ENCODE assay signal across 2 worm cellular contexts in the genomic region with DNA sequence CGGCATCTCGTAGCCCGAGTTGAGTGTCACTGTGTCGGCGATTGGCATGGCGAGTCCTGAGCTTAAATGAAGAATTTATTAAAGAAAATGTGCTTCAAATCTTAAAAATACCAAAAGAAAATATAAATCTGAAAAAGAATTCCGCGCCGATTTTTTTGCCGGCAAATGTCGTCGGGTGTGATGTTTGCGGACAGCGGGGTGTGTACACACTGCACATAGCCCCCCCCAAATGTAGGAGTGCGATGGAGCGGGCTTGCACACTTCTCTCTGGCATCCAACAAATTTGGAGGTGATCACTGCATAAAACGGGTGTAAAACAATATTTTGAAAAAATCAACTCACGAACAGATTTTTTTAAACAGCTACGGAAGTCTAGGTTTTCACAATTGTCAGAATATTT.
TF ChIP-seq lines count a peak whose summit lies in the region.

Gene Y39G8B.2, minus strand, starts transcription at position 61 of the 400 bp plus-strand sequence.

TF ChIP-seq in whole organism, L1 larva, 84 proteins besides CTCF, POLR2A, EP300 and RAD21 (continued from another document):
- no peak for TF ChIP-seq vab-15 (tag; optimal IDR thresholded peaks at IDR 0.05; lab: Kevin White, UChicago)
- peak; percentile 86 for TF ChIP-seq nhr-47 (tag; optimal IDR thresholded peaks at IDR 0.05; lab: Kevin White, UChicago)
- peak; percentile 79 for TF ChIP-seq jun-1 (tag; optimal IDR thresholded peaks at IDR 0.05; lab: Kevin White, UChicago)
- peak; percentile 60 for TF ChIP-seq irx-1 (tag; optimal IDR thresholded peaks at IDR 0.05; lab: Kevin White, UChicago)
- TF ChIP-seq nhr-77 (tag; optimal IDR thresholded peaks at IDR 0.05; lab: Kevin White, UChicago) = peak; percentile 93
- peak; percentile 88 for TF ChIP-seq lin-14 (GFP tag; optimal IDR thresholded peaks at IDR 0.05; lab: Kevin White, UChicago)
- TF ChIP-seq tbx-2 (tag; optimal IDR thresholded peaks at IDR 0.05; lab: Kevin White, UChicago) = peak; percentile 77
- TF ChIP-seq fos-1 (tag; optimal IDR thresholded peaks at IDR 0.05; lab: Kevin White, UChicago) = peak; percentile 70
- no peak for TF ChIP-seq Y116A8C.19 (tag; optimal IDR thresholded peaks at IDR 0.05; lab: Kevin White, UChicago; ENCODE audit: borderline replicate concordance)
- TF ChIP-seq ets-5 (GFP tag; IDR thresholded peaks at IDR 0.05; lab: Robert Waterston, UW) = no peak
- peak; percentile 37 for TF ChIP-seq elt-2 (tag; optimal IDR thresholded peaks at IDR 0.05; lab: Kevin White, UChicago)
- TF ChIP-seq fkh-10 (GFP tag; optimal IDR thresholded peaks at IDR 0.05; lab: Kevin White, UChicago) = peak; percentile 65
- TF ChIP-seq aly-2 (tag; optimal IDR thresholded peaks at IDR 0.05; lab: Kevin White, UChicago) = peak; percentile 25
- TF ChIP-seq mep-1 (tag; optimal IDR thresholded peaks at IDR 0.05; lab: Kevin White, UChicago) = peak; percentile 92
- peak; percentile 69 for TF ChIP-seq xbp-1 (tag; optimal IDR thresholded peaks at IDR 0.05; lab: Kevin White, UChicago)
- TF ChIP-seq pax-3 (tag; optimal IDR thresholded peaks at IDR 0.05; lab: Kevin White, UChicago) = peak; percentile 57
- TF ChIP-seq nhr-71 (tag; optimal IDR thresholded peaks at IDR 0.05; lab: Kevin White, UChicago) = peak; percentile 88
- no peak for TF ChIP-seq nhr-11 (tag; optimal IDR thresholded peaks at IDR 0.05; lab: Kevin White, UChicago)
- TF ChIP-seq lsy-2 (tag; optimal IDR thresholded peaks at IDR 0.05; lab: Kevin White, UChicago) = peak; percentile 90 to 92
- TF ChIP-seq skn-1 (tag; optimal IDR thresholded peaks at IDR 0.05; lab: Kevin White, UChicago) = peak; percentile 86
- peak; percentile 83 for TF ChIP-seq nhr-19 (GFP tag; conservative IDR thresholded peaks at IDR 0.05; lab: Robert Waterston, UW)
- peak; percentile 23 for TF ChIP-seq zip-4 (GFP tag; optimal IDR thresholded peaks at IDR 0.05; lab: Kevin White, UChicago)
- peak; percentile 96 for TF ChIP-seq lin-15B (tag; optimal IDR thresholded peaks at IDR 0.05; lab: Kevin White, UChicago)
- peak; percentile 58 for TF ChIP-seq egl-13 (tag; optimal IDR thresholded peaks at IDR 0.05; lab: Kevin White, UChicago)
- TF ChIP-seq nhr-20 (tag; optimal IDR thresholded peaks at IDR 0.05; lab: Kevin White, UChicago) = peak; percentile 86
- TF ChIP-seq pqm-1 (tag; optimal IDR thresholded peaks at IDR 0.05; lab: Kevin White, UChicago) = no peak
- peak; percentile 67 for TF ChIP-seq dsc-1 (tag; optimal IDR thresholded peaks at IDR 0.05; lab: Kevin White, UChicago)
- TF ChIP-seq F16B12.6 (tag; optimal IDR thresholded peaks at IDR 0.05; lab: Kevin White, UChicago) = peak; percentile 99
- TF ChIP-seq ztf-4 (tag; optimal IDR thresholded peaks at IDR 0.05; lab: Kevin White, UChicago) = peak; percentile 30
- peak; percentile 83 to 88 (median 86) for TF ChIP-seq dpl-1 (GFP tag; optimal IDR thresholded peaks at IDR 0.05; lab: Kevin White, UChicago)
- peak; percentile 90 for TF ChIP-seq rnt-1 (tag; optimal IDR thresholded peaks at IDR 0.05; lab: Kevin White, UChicago)
- no peak for TF ChIP-seq lin-39 (tag; optimal IDR thresholded peaks at IDR 0.05; lab: Kevin White, UChicago)
- peak; percentile 80 for TF ChIP-seq isw-1 (GFP tag; IDR thresholded peaks at IDR 0.05; lab: Robert Waterston, UW)
- TF ChIP-seq nhr-90 (tag; optimal IDR thresholded peaks at IDR 0.05; lab: Kevin White, UChicago; ENCODE audit: poor library complexity) = peak; percentile 69
- TF ChIP-seq ceh-63 (GFP tag; optimal IDR thresholded peaks at IDR 0.05; lab: Kevin White, UChicago) = no peak
- peak; percentile 70 for TF ChIP-seq grh-1 (GFP tag; IDR thresholded peaks at IDR 0.05; lab: Robert Waterston, UW)
- peak; percentile 4 to 93 (median 64) for TF ChIP-seq ceh-82 (tag; optimal IDR thresholded peaks at IDR 0.05; lab: Kevin White, UChicago)
- peak; percentile 75 for TF ChIP-seq swsn-7 (tag; optimal IDR thresholded peaks at IDR 0.05; lab: Kevin White, UChicago)
- TF ChIP-seq mdl-1 (tag; optimal IDR thresholded peaks at IDR 0.05; lab: Kevin White, UChicago) = peak in 1 of 2 experiments; percentile 80
- TF ChIP-seq unc-98 (GFP tag; IDR thresholded peaks at IDR 0.05; lab: Robert Waterston, UW) = peak; percentile 23; the same call in 1 of the 2 replicates
- TF ChIP-seq unc-30 (tag; optimal IDR thresholded peaks at IDR 0.05; lab: Kevin White, UChicago) = no peak
- peak; percentile 90 to 92 for TF ChIP-seq lin-35 (GFP tag; optimal IDR thresholded peaks at IDR 0.05; lab: Kevin White, UChicago)
- TF ChIP-seq lir-3 (tag; optimal IDR thresholded peaks at IDR 0.05; lab: Kevin White, UChicago; ENCODE audit: poor library complexity) = no peak
- no peak for TF ChIP-seq hlh-17 (GFP tag; optimal IDR thresholded peaks at IDR 0.05; lab: Kevin White, UChicago; ENCODE audit: borderline replicate concordance)
- TF ChIP-seq C04F5.9 (tag; optimal IDR thresholded peaks at IDR 0.05; lab: Kevin White, UChicago) = peak; percentile 45
- peak; percentile 59 for TF ChIP-seq blmp-1 (tag; optimal IDR thresholded peaks at IDR 0.05; lab: Kevin White, UChicago)
- TF ChIP-seq alr-1 (tag; optimal IDR thresholded peaks at IDR 0.05; lab: Kevin White, UChicago; ENCODE audit: borderline replicate concordance) = no peak
- peak; percentile 83 for TF ChIP-seq nhr-85 (tag; lab: Kevin White, UChicago)
- peak; percentile 61; the same call in 1 of the 2 replicates for TF ChIP-seq mab-9 (GFP tag; IDR thresholded peaks at IDR 0.05; lab: Robert Waterston, UW)
- peak; percentile 46; the same call in 1 of the 2 replicates for TF ChIP-seq ceh-88 (GFP tag; IDR thresholded peaks at IDR 0.05; lab: Robert Waterston, UW)
TF ChIP-seq in whole organism, L1 larva: peak in this region for 52.

TF ChIP-seq in whole organism, L3 larva, 47 proteins besides CTCF, POLR2A, EP300 and RAD21 (continued from another document):
- TF ChIP-seq lin-39 (tag; optimal IDR thresholded peaks at IDR 0.05; lab: Kevin White, UChicago) (peak; percentile 88), daf-12 (tag; optimal IDR thresholded peaks at IDR 0.05; lab: Kevin White, UChicago) (no peak), pqm-1 (tag; optimal IDR thresholded peaks at IDR 0.05; lab: Kevin White, UChicago) (peak; percentile 60), lin-15B (tag; optimal IDR thresholded peaks at IDR 0.05; lab: Kevin White, UChicago) (peak; percentile 98), nhr-11 (tag; optimal IDR thresholded peaks at IDR 0.05; lab: Kevin White, UChicago) (no peak), fkh-2 (tag; optimal IDR thresholded peaks at IDR 0.05; lab: Kevin White, UChicago) (no peak), zag-1 (tag; optimal IDR thresholded peaks at IDR 0.05; lab: Kevin White, UChicago) (peak; percentile 15), tbx-2 (tag; optimal IDR thresholded peaks at IDR 0.05; lab: Kevin White, UChicago) (no peak), mml-1 (tag; optimal IDR thresholded peaks at IDR 0.05; lab: Kevin White, UChicago) (no peak), snpc-4 (tag; optimal IDR thresholded peaks at IDR 0.05; lab: Kevin White, UChicago) (peak; percentile 92), ama-1 (optimal IDR thresholded peaks at IDR 0.05; lab: Kevin White, UChicago) (peak; percentile 49), unc-39 (tag; optimal IDR thresholded peaks at IDR 0.05; lab: Kevin White, UChicago) (no peak), nhr-76 (tag; optimal IDR thresholded peaks at IDR 0.05; lab: Kevin White, UChicago) (no peak), pha-4 (tag; optimal IDR thresholded peaks at IDR 0.05; lab: Kevin White, UChicago) (peak; percentile 97), skn-1 (tag; optimal IDR thresholded peaks at IDR 0.05; lab: Kevin White, UChicago) (peak; percentile 11), R02D3.7 (tag; optimal IDR thresholded peaks at IDR 0.05; lab: Kevin White, UChicago) (peak; percentile 55), elt-1 (tag; optimal IDR thresholded peaks at IDR 0.05; lab: Kevin White, UChicago) (no peak), nhr-77 (tag; optimal IDR thresholded peaks at IDR 0.05; lab: Kevin White, UChicago) (no peak), fos-1 (tag; optimal IDR thresholded peaks at IDR 0.05; lab: Kevin White, UChicago) (peak; percentile 16), elt-3 (tag; optimal IDR thresholded peaks at IDR 0.05; lab: Kevin White, UChicago) (peak in 1 of 3 experiments; percentile 40), ztf-11 (tag; optimal IDR thresholded peaks at IDR 0.05; lab: Kevin White, UChicago) (no peak), nhr-67 (tag; optimal IDR thresholded peaks at IDR 0.05; lab: Kevin White, UChicago) (no peak), ceh-82 (tag; optimal IDR thresholded peaks at IDR 0.05; lab: Kevin White, UChicago) (no peak), ceh-28 (tag; optimal IDR thresholded peaks at IDR 0.05; lab: Kevin White, UChicago) (peak; percentile 7), unc-62 (GFP tag; optimal IDR thresholded peaks at IDR 0.05; lab: Kevin White, UChicago) (no peak), nhr-43 (tag; optimal IDR thresholded peaks at IDR 0.05; lab: Kevin White, UChicago; ENCODE audit: poor library complexity, severe bottlenecking) (peak; percentile 80), nhr-25 (tag; optimal IDR thresholded peaks at IDR 0.05; lab: Kevin White, UChicago) (peak; percentile 84), aly-2 (tag; optimal IDR thresholded peaks at IDR 0.05; lab: Kevin White, UChicago) (no peak), nhr-237 (tag; optimal IDR thresholded peaks at IDR 0.05; lab: Kevin White, UChicago) (no peak)
TF ChIP-seq in whole organism, L3 larva: peak in this region for 21.
